Fruit fly (Drosophila melanogaster) whole organism, embryonic: ENCODE measurements around the gene CG8861.
A peak's percentile ranks its signal among the peaks of the same experiment; 100 is the strongest.

Source experiments
- Blimp-1 ChIP-seq: fragments of 200-800 bp; sonication (Bioruptor generic); optimal IDR thresholded peaks from 3 replicates; lab custom pipeline; 2018; ENCODE audit warnings: missing biosample characterization, missing genetic modification characterization, mild to moderate bottlenecking, moderate library complexity, missing genetic modification reagents
- CG10321 ChIP-seq: fragments of 200-800 bp; sonication (Bioruptor generic); IDR thresholded peaks from 2 replicates; pipeline ENCODE4 v1.3.6; 2022; ENCODE audit warnings: missing biosample characterization, missing genetic modification characterization
- CG11696 ChIP-seq: fragments of 200-800 bp; sonication (Bioruptor generic); IDR thresholded peaks from 2 replicates; pipeline ENCODE4 v1.3.6; 2022; ENCODE audit warnings: missing biosample characterization, missing genetic modification characterization
- CG13424 ChIP-seq: fragments of 200-800 bp; sonication (Bioruptor generic); optimal IDR thresholded peaks from 2 replicates; lab custom pipeline; 2019; ENCODE audit warnings: missing biosample characterization, mild to moderate bottlenecking, missing genetic modification characterization, moderate library complexity
- CG16813 ChIP-seq: fragments of 200-800 bp; sonication (Bioruptor generic); IDR thresholded peaks from 3 replicates; pipeline ENCODE4 v1.3.6; 2022; ENCODE audit warnings: missing biosample characterization, missing genetic modification characterization; ENCODE audit not compliant: partially characterized antibody
- CG2116 ChIP-seq: fragments of 200-800 bp; sonication (Bioruptor generic); optimal IDR thresholded peaks from 3 replicates; lab custom pipeline; 2018; ENCODE audit warnings: missing biosample characterization, mild to moderate bottlenecking, missing genetic modification characterization
- CG42726 ChIP-seq: fragments of 200-800 bp; sonication (Bioruptor generic); IDR thresholded peaks from 2 replicates; pipeline ENCODE4 v1.3.6; 2022; ENCODE audit warnings: missing biosample characterization, missing genetic modification characterization; ENCODE audit not compliant: partially characterized antibody
- CG4360 ChIP-seq: fragments of 200-800 bp; sonication (Bioruptor generic); IDR thresholded peaks from 2 replicates; pipeline ENCODE4 v1.3.6; 2022; ENCODE audit warnings: missing biosample characterization, missing genetic modification characterization
- CG4854 ChIP-seq: fragments of 200-800 bp; sonication (Bioruptor generic); optimal IDR thresholded peaks from 2 replicates; lab custom pipeline; 2016; ENCODE audit warnings: missing biosample characterization, missing genetic modification characterization, inconsistent platforms
- CG5180 ChIP-seq: fragments of 200-800 bp; sonication (Bioruptor generic); optimal IDR thresholded peaks from 3 replicates; lab custom pipeline; 2017; ENCODE audit warnings: missing biosample characterization, missing genetic modification characterization, mild to moderate bottlenecking, moderate library complexity, missing genetic modification reagents
- CG7987 ChIP-seq: fragments of 200-800 bp; sonication (Bioruptor generic); optimal IDR thresholded peaks from 2 replicates; lab custom pipeline; 2018; ENCODE audit warnings: missing biosample characterization, mild to moderate bottlenecking, missing genetic modification characterization, moderate library complexity
- Camta ChIP-seq: fragments of 200-800 bp; sonication (Bioruptor generic); optimal IDR thresholded peaks from 2 replicates; lab custom pipeline; 2016; ENCODE audit warnings: missing biosample characterization, missing genetic modification characterization
- Dip2 ChIP-seq: fragments of 200-800 bp; sonication (Bioruptor generic); IDR thresholded peaks from 2 replicates; pipeline ENCODE4 v1.3.6; 2022; ENCODE audit warnings: missing biosample characterization, missing genetic modification characterization
- Doc3 ChIP-seq: fragments of 200-800 bp; sonication (Bioruptor generic); IDR thresholded peaks from 3 replicates; pipeline ENCODE4 v1.3.6; 2022; ENCODE audit warnings: missing biosample characterization, missing genetic modification characterization; ENCODE audit not compliant: partially characterized antibody
- Fer2 ChIP-seq: fragments of 200-800 bp; sonication (Bioruptor generic); optimal IDR thresholded peaks from 2 replicates; lab custom pipeline; 2018; ENCODE audit warnings: missing biosample characterization, mild to moderate bottlenecking, missing genetic modification characterization, moderate library complexity
- Fer3 ChIP-seq: fragments of 200-800 bp; sonication (Bioruptor generic); optimal IDR thresholded peaks from 2 replicates; lab custom pipeline; 2018; ENCODE audit warnings: missing biosample characterization, mild to moderate bottlenecking, missing genetic modification characterization, moderate library complexity
- Mes4 ChIP-seq: fragments of 200-800 bp; sonication (Bioruptor generic); optimal IDR thresholded peaks from 2 replicates; lab custom pipeline; 2016; ENCODE audit warnings: missing biosample characterization, missing genetic modification characterization
- NC2β ChIP-seq: fragments of 200-800 bp; sonication (Bioruptor generic); optimal IDR thresholded peaks from 2 replicates; lab custom pipeline; 2016; ENCODE audit warnings: missing biosample characterization, missing genetic modification characterization
- NfI ChIP-seq: fragments of 200-800 bp; sonication (Bioruptor generic); optimal IDR thresholded peaks from 3 replicates; lab custom pipeline; 2018; ENCODE audit warnings: missing biosample characterization, mild to moderate bottlenecking, missing genetic modification characterization, moderate library complexity
- Rx ChIP-seq: fragments of 200-800 bp; sonication (Bioruptor generic); IDR thresholded peaks from 2 replicates; pipeline ENCODE4 v1.3.6; 2022; ENCODE audit warnings: missing biosample characterization, missing genetic modification characterization
- Taf1 ChIP-seq: fragments of 200-800 bp; sonication (Bioruptor generic); IDR thresholded peaks from 2 replicates; pipeline ENCODE4 v1.3.6; 2022; ENCODE audit warnings: missing biosample characterization, missing genetic modification characterization
- ara ChIP-seq: fragments of 200-800 bp; sonication (Bioruptor generic); IDR thresholded peaks from 2 replicates; pipeline ENCODE4 v1.3.6; 2022; ENCODE audit warnings: missing biosample characterization, missing genetic modification characterization
- ase ChIP-seq: fragments of 200-800 bp; sonication (Bioruptor generic); IDR thresholded peaks from 3 replicates; pipeline ENCODE4 v1.3.6; 2022; ENCODE audit warnings: missing biosample characterization, missing genetic modification characterization
- chinmo ChIP-seq: fragments of 200-800 bp; sonication (Bioruptor generic); IDR thresholded peaks from 4 replicates; pipeline ENCODE4 v1.3.6; 2022; ENCODE audit warnings: missing biosample characterization, missing genetic modification characterization; ENCODE audit not compliant: partially characterized antibody
- crol ChIP-seq: fragments of 200-800 bp; sonication (Bioruptor generic); IDR thresholded peaks from 2 replicates; pipeline ENCODE4 v1.3.6; 2022; ENCODE audit warnings: missing biosample characterization, missing genetic modification characterization
- dm ChIP-seq: fragments of 200-800 bp; sonication (Bioruptor generic); optimal IDR thresholded peaks from 3 replicates; lab custom pipeline; 2016; ENCODE audit warnings: missing biosample characterization, missing genetic modification characterization
- dmrt99B ChIP-seq: fragments of 200-800 bp; sonication (Bioruptor generic); optimal IDR thresholded peaks from 2 replicates; lab custom pipeline; 2018; ENCODE audit warnings: missing biosample characterization, mild to moderate bottlenecking, missing genetic modification characterization, moderate library complexity
- esg ChIP-seq: fragments of 200-800 bp; sonication (Bioruptor generic); conservative IDR thresholded peaks from 2 replicates; pipeline ENCODE4 v1.3.6; 2022; ENCODE audit warnings: missing biosample characterization, missing genetic modification characterization
- gcm2 ChIP-seq: fragments of 200-800 bp; sonication (Bioruptor generic); optimal IDR thresholded peaks from 2 replicates; lab custom pipeline; 2016; ENCODE audit warnings: missing biosample characterization, missing genetic modification characterization
- grn ChIP-seq: fragments of 200-800 bp; sonication (Bioruptor generic); optimal IDR thresholded peaks from 3 replicates; lab custom pipeline; 2017; ENCODE audit warnings: missing biosample characterization, missing genetic modification characterization
- hth ChIP-seq: fragments of >200 bp; optimal IDR thresholded peaks from 2 replicates; lab custom pipeline; 2017; ENCODE audit warnings: inconsistent platforms
- kni ChIP-seq: fragments of 200-800 bp; sonication (Bioruptor generic); optimal IDR thresholded peaks from 3 replicates; lab custom pipeline; 2017; ENCODE audit warnings: mild to moderate bottlenecking, missing biosample characterization, missing genetic modification reagents, missing genetic modification characterization
- lbe ChIP-seq: fragments of 200-800 bp; sonication (Bioruptor generic); optimal IDR thresholded peaks from 2 replicates; lab custom pipeline; 2016; ENCODE audit warnings: missing biosample characterization, mild to moderate bottlenecking, missing genetic modification characterization
- mirr ChIP-seq: fragments of 200-800 bp; sonication (Bioruptor generic); optimal IDR thresholded peaks from 3 replicates; lab custom pipeline; 2018; ENCODE audit warnings: missing biosample characterization, mild to moderate bottlenecking, missing genetic modification characterization
- nerfin-2 ChIP-seq: fragments of 200-800 bp; sonication (Bioruptor generic); IDR thresholded peaks from 2 replicates; pipeline ENCODE4 v1.3.6; 2022; ENCODE audit warnings: missing biosample characterization, missing genetic modification characterization; ENCODE audit not compliant: partially characterized antibody
- pb ChIP-seq: fragments of 200-800 bp; sonication (Bioruptor generic); optimal IDR thresholded peaks from 3 replicates; lab custom pipeline; 2016; ENCODE audit warnings: missing biosample characterization, missing genetic modification characterization
- pzg ChIP-seq: fragments of 200-800 bp; sonication (Bioruptor generic); optimal IDR thresholded peaks from 3 replicates; lab custom pipeline; 2018; ENCODE audit warnings: missing biosample characterization, mild to moderate bottlenecking, missing genetic modification characterization, moderate library complexity
- rib ChIP-seq: fragments of 200-800 bp; sonication (Bioruptor generic); IDR thresholded peaks from 2 replicates; pipeline ENCODE4 v1.3.6; 2022; ENCODE audit warnings: missing biosample characterization, missing genetic modification characterization
- sob ChIP-seq: fragments of 200-800 bp; sonication (Bioruptor generic); IDR thresholded peaks from 2 replicates; pipeline ENCODE4 v1.3.6; 2022; ENCODE audit warnings: missing biosample characterization, missing genetic modification characterization
- tll ChIP-seq, 2 experiments: fragments of 200-800 bp in 1 of 2; fragments of >200 bp in 1 of 2; sonication (Bioruptor generic) in 1 of 2; optimal IDR thresholded peaks; 2 replicates each; lab custom pipeline; 2017 to 2019; ENCODE audit warnings: missing biosample characterization in 2 of 2, missing genetic modification characterization in 2 of 2, mild to moderate bottlenecking in 1 of 2, moderate library complexity in 1 of 2
- wek ChIP-seq: fragments of 200-800 bp; sonication (Bioruptor generic); optimal IDR thresholded peaks from 3 replicates; lab custom pipeline; 2018; ENCODE audit warnings: missing biosample characterization, mild to moderate bottlenecking, missing genetic modification characterization, moderate library complexity

Gene CG8861

dm6 chr3R:9249736-9250044, 78.6 kb downstream of the CG8861 start:
- no peak for TF ChIP-seq Dip2
- TF ChIP-seq Blimp-1: peak; percentile 81
- TF ChIP-seq tll (GFP tag; optimal IDR thresholded peaks at IDR 0.05; lab: Kevin White, UChicago): no peak
- no peak for TF ChIP-seq mirr (GFP tag; lab: Kevin White, UChicago)
- no peak for TF ChIP-seq gcm2 (GFP tag; lab: Kevin White, UChicago)
- no peak for TF ChIP-seq CG2116 (GFP tag; lab: Kevin White, UChicago)
- 0 out of 2 replicates have a peak, but pooled peaks have one; percentile 21 for TF ChIP-seq ara (GFP tag; lab: Robert Waterston, UW)

DNA sequence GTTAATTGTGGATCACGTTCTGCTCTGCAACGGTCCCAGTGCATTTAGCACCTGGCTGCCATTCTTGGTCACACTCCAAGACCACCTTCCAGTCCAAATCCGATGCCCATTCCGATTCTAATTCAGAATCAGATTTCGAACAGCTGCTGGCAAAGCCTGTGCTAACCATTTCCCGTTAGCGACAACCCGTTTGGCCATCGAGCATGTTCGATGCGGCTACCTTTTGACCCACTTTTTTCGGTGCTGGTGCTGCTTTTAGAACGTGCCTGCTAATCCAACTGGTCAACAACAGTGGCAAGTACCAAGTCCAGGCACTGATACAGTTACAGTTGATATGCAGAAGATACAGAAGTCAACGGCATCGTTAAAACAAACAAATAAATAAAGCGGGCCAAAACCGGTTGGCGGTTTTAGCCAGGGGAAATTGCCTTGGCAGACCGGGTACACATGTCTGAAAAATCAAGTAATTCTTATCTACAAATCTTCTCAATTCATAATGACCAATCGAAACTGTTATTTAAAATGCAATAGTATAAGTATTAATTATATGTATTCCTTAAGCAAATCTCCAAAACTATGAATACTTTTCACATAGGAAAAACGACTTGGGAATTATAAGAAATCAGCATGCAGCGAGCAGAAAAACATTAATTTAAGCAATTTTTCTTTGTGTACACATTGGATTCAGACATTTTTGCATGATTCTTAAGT, 79.1 kb downstream of the CG8861 start:
- TF ChIP-seq CG5180 (GFP tag; lab: Kevin White, UChicago) (peak; percentile 95), CG4854 (no peak), Fer3 (no peak), crol (GFP tag; lab: Robert Waterston, UW) (no peak), lbe (peak; percentile 15), NfI (GFP tag; lab: Kevin White, UChicago) (no peak), esg (GFP tag; lab: Robert Waterston, UW) (no peak), pzg (GFP tag; lab: Kevin White, UChicago) (no peak), Taf1 (GFP tag; lab: Robert Waterston, UW) (no peak), wek (GFP tag; lab: Kevin White, UChicago) (no peak), CG13424 (tag; lab: Kevin White, UChicago) (no peak), CG16813 (no peak), Camta (GFP tag; lab: Kevin White, UChicago) (no peak), Mes4 (GFP tag; lab: Kevin White, UChicago) (no peak), dmrt99B (no peak), kni (peak; percentile 40), Fer2 (tag; lab: Kevin White, UChicago) (no peak), tll (GFP tag; optimal IDR thresholded peaks at IDR 0.05; lab: Kevin White, UChicago) (peak in 1 of 2 experiments; percentile 74), nerfin-2 (GFP tag; lab: Robert Waterston, UW) (0 out of 2 replicates have a peak, but pooled peaks have one; percentile 31), CG11696 (no peak), ase (GFP tag; lab: Robert Waterston, UW) (no peak), sob (GFP tag; lab: Robert Waterston, UW) (no peak), CG4360 (GFP tag; lab: Robert Waterston, UW) (no peak), pb (GFP tag; lab: Kevin White, UChicago) (no peak), rib (GFP tag; lab: Robert Waterston, UW) (no peak), Rx (GFP tag; lab: Robert Waterston, UW) (no peak), grn (GFP tag; lab: Kevin White, UChicago) (no peak), NC2β (no peak), CG7987 (GFP tag; lab: Kevin White, UChicago) (no peak), CG10321 (GFP tag; lab: Robert Waterston, UW) (0 out of 2 replicates have a peak, but pooled peaks have one; percentile 19), hth (lab: Kevin White, UChicago) (no peak), Doc3 (no peak), dm (GFP tag; lab: Kevin White, UChicago) (no peak), CG42726 (GFP tag; lab: Robert Waterston, UW) (no peak), chinmo (GFP tag; lab: Robert Waterston, UW) (0 out of 4 replicates have a peak, but pooled peaks have one; percentile 37)
